Fruit fly (Drosophila melanogaster) whole organism, adult: ENCODE measurements around the gene CG34323.

Source experiments
- CG5204 ChIP-seq: fragments of 200-800 bp; sonication (Bioruptor generic); optimal IDR thresholded peaks from 2 replicates; lab custom pipeline; 2016; ENCODE audit warnings: missing biosample characterization, missing genetic modification characterization
- CG7045 ChIP-seq: fragments of 200-800 bp; sonication (Bioruptor generic); optimal IDR thresholded peaks from 2 replicates; lab custom pipeline; 2017; ENCODE audit warnings: missing biosample characterization, mild to moderate bottlenecking, missing genetic modification characterization
- CG7101 ChIP-seq: fragments of 200-800 bp; sonication (Bioruptor generic); optimal IDR thresholded peaks from 2 replicates; lab custom pipeline; 2018; ENCODE audit warnings: missing biosample characterization, mild to moderate bottlenecking, missing genetic modification characterization, moderate library complexity
- Clk ChIP-seq: fragments of 200-800 bp; sonication (Bioruptor generic); optimal IDR thresholded peaks from 2 replicates; lab custom pipeline; 2017; ENCODE audit warnings: missing biosample characterization, missing genetic modification characterization
- Crg-1 ChIP-seq: fragments of 200-800 bp; sonication (Bioruptor generic); optimal IDR thresholded peaks from 2 replicates; lab custom pipeline; 2016; ENCODE audit warnings: missing biosample characterization, missing genetic modification characterization
- Hr96 ChIP-seq: fragments of 200-800 bp; sonication (Bioruptor generic); optimal IDR thresholded peaks from 2 replicates; lab custom pipeline; 2016; ENCODE audit warnings: missing biosample characterization, missing genetic modification characterization
- bab1 ChIP-seq: fragments of 200-800 bp; sonication (Bioruptor generic); optimal IDR thresholded peaks from 3 replicates; lab custom pipeline; 2019; ENCODE audit warnings: missing biosample characterization, mild to moderate bottlenecking, missing genetic modification characterization, moderate library complexity
- cic ChIP-seq: fragments of 200-800 bp; sonication (Bioruptor generic); optimal IDR thresholded peaks from 2 replicates; lab custom pipeline; 2017; ENCODE audit warnings: missing biosample characterization, mild to moderate bottlenecking, missing genetic modification characterization, moderate library complexity
- cnc ChIP-seq, 2 experiments: fragments of >200 bp; optimal IDR thresholded peaks; 2 replicates each; lab custom pipeline; 2017
- kay ChIP-seq: fragments of 200-800 bp; sonication (Bioruptor generic); peaks from one replicate; lab custom pipeline; 2016; ENCODE audit warnings: missing biosample characterization, missing genetic modification characterization, borderline replicate concordance
- pad ChIP-seq: fragments of 200-800 bp; sonication (Bioruptor generic); optimal IDR thresholded peaks from 3 replicates; lab custom pipeline; 2017; ENCODE audit warnings: missing biosample characterization, missing genetic modification characterization, mild to moderate bottlenecking, moderate library complexity, missing genetic modification reagents
- tj ChIP-seq: fragments of 200-800 bp; sonication (Bioruptor generic); optimal IDR thresholded peaks from 3 replicates; lab custom pipeline; 2017; ENCODE audit warnings: missing biosample characterization, mild to moderate bottlenecking, missing genetic modification characterization, moderate library complexity
- toe ChIP-seq: fragments of 200-800 bp; sonication (Bioruptor generic); optimal IDR thresholded peaks from 2 replicates; lab custom pipeline; 2016; ENCODE audit warnings: missing biosample characterization, missing genetic modification characterization

DNA sequence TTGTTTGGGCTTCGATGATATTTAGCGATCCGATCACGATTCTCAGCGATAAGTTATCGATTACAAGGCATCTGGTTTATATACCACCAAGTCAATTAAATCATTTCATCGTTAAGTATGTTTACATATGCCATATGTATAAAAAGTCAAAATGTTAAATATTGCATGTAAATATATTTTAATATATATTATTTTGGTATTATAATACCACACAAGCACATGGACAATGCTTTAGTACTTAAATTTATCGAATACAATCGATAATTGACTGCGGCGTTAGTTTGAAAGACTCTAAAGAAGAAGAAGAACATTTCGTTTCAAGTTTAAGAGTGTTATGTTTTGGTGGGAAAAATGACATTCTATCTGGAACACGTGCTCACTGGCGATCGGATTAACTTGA is at the start of gene CG34323:
- TF ChIP-seq cnc (optimal IDR thresholded peaks at IDR 0.05; lab: Kevin White, UChicago) (no peak), Hr96 (GFP tag; lab: Kevin White, UChicago) (no peak), toe (no peak), CG7045 (no peak), pad (GFP tag; lab: Kevin White, UChicago) (no peak), cic (GFP tag; lab: Kevin White, UChicago) (no peak), CG5204 (no peak), CG7101 (tag; lab: Kevin White, UChicago) (no peak), kay (GFP tag; lab: Kevin White, UChicago) (no peak), Clk (no peak), bab1 (no peak), Crg-1 (GFP tag; lab: Kevin White, UChicago) (no peak), tj (GFP tag; lab: Kevin White, UChicago) (no peak)
